Worm (Caenorhabditis elegans): Measurements from ENCODE around the gene C50B6.3.

C50B6.3 gene

DNA sequence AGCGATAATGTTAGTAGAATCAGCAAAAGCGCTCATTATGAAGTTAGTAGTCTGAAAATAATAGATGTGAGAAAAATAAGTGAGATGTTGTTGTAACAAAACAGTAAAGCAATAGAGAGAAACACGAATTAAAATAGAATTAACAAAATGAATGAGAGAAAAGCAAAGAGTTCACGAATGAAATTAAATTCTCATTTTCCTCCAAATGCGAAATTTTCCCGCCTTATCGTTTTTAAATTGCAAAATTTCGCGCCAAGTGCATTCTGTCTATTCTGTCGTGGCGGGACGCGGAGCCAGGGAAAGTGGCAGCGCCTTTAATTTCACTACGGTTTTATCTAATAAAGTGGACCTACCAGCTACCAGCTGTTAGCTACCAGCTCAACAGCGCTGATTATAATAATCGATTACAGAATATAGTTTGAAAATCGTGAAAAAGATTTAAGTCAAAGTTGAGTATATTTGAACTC, 1.1 kb upstream of the C50B6.3 start, which contains the start of gene nasp-2:
Gene nasp-2 (minus strand): TSS at position 51 of the 467 bp plus-strand sequence.
- TF ChIP-seq mdl-1 (tag; optimal IDR thresholded peaks at IDR 0.05) (no peak), nhr-111 (GFP tag; optimal IDR thresholded peaks at IDR 0.05) (no peak), sdz-12 (GFP tag; optimal IDR thresholded peaks at IDR 0.05) (no peak), dmd-9 (GFP tag; IDR thresholded peaks at IDR 0.05) (0 out of 2 replicates have a peak, but pooled peaks have one; percentile 43), hmg-1.1 (GFP tag; IDR thresholded peaks at IDR 0.05) (no peak), dpl-1 (GFP tag; optimal IDR thresholded peaks at IDR 0.05) (peak; percentile 63), mes-2 (tag; optimal IDR thresholded peaks at IDR 0.05; ENCODE audit: poor library complexity, severe bottlenecking) (peak; percentile 63), dmd-6 (GFP tag; IDR thresholded peaks at IDR 0.05) (no peak), nhr-10 (tag; optimal IDR thresholded peaks at IDR 0.05) (no peak), F49E8.2 (tag; optimal IDR thresholded peaks at IDR 0.05; ENCODE audit: borderline replicate concordance) (peak; percentile 91), nhr-102 (tag; optimal IDR thresholded peaks at IDR 0.05) (no peak), egl-43 (GFP tag; IDR thresholded peaks at IDR 0.05) (no peak), tra-1 (GFP tag; IDR thresholded peaks at IDR 0.05) (0 out of 2 replicates have a peak, but pooled peaks have one; percentile 8), nhr-77 (tag; optimal IDR thresholded peaks at IDR 0.05) (no peak), ZK337.2 (GFP tag; IDR thresholded peaks at IDR 0.05) (peak; percentile 51; the same call in 1 of the 2 replicates), Y48G9A.11 (GFP tag; IDR thresholded peaks at IDR 0.05) (peak; percentile 97), unc-130 (GFP tag; optimal IDR thresholded peaks at IDR 0.05) (peak; percentile 87), lin-38 (GFP tag; IDR thresholded peaks at IDR 0.05) (peak; percentile 79), mep-1 (tag; optimal IDR thresholded peaks at IDR 0.05) (no peak), hlh-11 (tag; optimal IDR thresholded peaks at IDR 0.05) (no peak), nhr-6 (tag; optimal IDR thresholded peaks at IDR 0.05) (peak; percentile 77), T20F7.1 (GFP tag; optimal IDR thresholded peaks at IDR 0.05) (peak; percentile 81), tag-97 (GFP tag; IDR thresholded peaks at IDR 0.05) (no peak), daf-16 (GFP tag; optimal IDR thresholded peaks at IDR 0.05) (no peak), daf-16 (tag; optimal IDR thresholded peaks at IDR 0.05) (no peak)

ce11 chrV:13317247-13317646, 3.9 kb downstream of the C50B6.3 start:
- TF ChIP-seq madf-5 (GFP tag; IDR thresholded peaks at IDR 0.05), result 0 out of 4 replicates have a peak, but pooled peaks of 1 of the 2 experiments have one; percentile 7
- TF ChIP-seq dmd-8 (GFP tag; IDR thresholded peaks at IDR 0.05), result 0 out of 2 replicates have a peak, but pooled peaks have one; percentile 10
- TF ChIP-seq set-16 (GFP tag; IDR thresholded peaks at IDR 0.05), result peak; percentile 98

ce11 chrV:13317911-13318502, 4.6 kb downstream of the C50B6.3 start, which contains the start of the genes col-161 and srh-18:
col-161 (minus strand) TSS chrV:13318011.
srh-18 (plus strand) TSS chrV:13318452.
- peak; percentile 33 for TF ChIP-seq aha-1 (tag)
- no peak for TF ChIP-seq nhr-41 (GFP tag; IDR thresholded peaks at IDR 0.05)

DNA sequence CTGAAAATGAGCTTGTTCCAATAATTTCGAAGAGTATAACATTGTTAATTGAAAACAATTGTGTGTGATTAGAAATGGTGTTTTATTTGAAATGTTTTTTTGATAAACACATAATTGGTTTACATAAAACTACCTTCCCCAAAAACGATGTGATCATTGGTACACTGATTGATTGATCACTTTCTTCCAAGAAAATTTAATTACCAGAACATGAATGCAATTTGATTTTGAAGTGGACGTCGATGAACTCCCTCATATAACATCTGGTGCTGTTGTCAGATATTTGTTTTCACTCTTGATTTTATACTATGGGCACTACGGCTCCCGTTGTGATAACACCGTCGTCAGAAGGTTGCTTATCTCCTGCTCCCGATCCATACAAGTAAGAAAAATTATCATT, 7.3 kb downstream of the C50B6.3 start, which contains the start of gene srh-15:
Gene srh-15 (plus strand): TSS at position 301 of the 400 bp plus-strand sequence.
- TF ChIP-seq dmd-6 (GFP tag; IDR thresholded peaks at IDR 0.05) (no peak), unc-62 (GFP tag; optimal IDR thresholded peaks at IDR 0.05 in 1 of 2) (peak in 1 of 2 experiments; percentile 73), unc-62 (tag; optimal IDR thresholded peaks at IDR 0.05) (no peak)

Measured in whole organism, L4 larva.